Worm (Caenorhabditis elegans) whole organism, young adult: ENCODE measurements around the gene R53.8.
A peak's percentile ranks its signal among the peaks of the same experiment; 100 is the strongest.

Experiments used
- B0336.3 ChIP-seq: fragments of 200-800 bp; sonication (Bioruptor generic); IDR thresholded peaks from 2 replicates; pipeline ENCODE4 v1.3.6; 2022; ENCODE audit warnings: missing genetic modification characterization, missing compliant biosample characterization
- F10E7.11 ChIP-seq: sonication (generic microtip); optimal IDR thresholded peaks from 2 replicates; lab custom pipeline; 2017; ENCODE audit warnings: mild to moderate bottlenecking, missing genetic modification characterization, moderate library complexity, missing compliant biosample characterization
- F33H1.4 ChIP-seq: fragments of 200-800 bp; sonication (Bioruptor generic); IDR thresholded peaks from 2 replicates; pipeline ENCODE4 v1.3.6; 2022; ENCODE audit warnings: missing genetic modification reagents, missing genetic modification characterization, missing compliant biosample characterization
- F55B11.4 ChIP-seq: sonication (generic microtip); optimal IDR thresholded peaks from 2 replicates; lab custom pipeline; 2016; ENCODE audit warnings: missing compliant biosample characterization, missing genetic modification characterization, borderline replicate concordance; ENCODE audit not compliant: insufficient read depth
- K11D2.4 ChIP-seq: fragments of 200-800 bp; sonication (Bioruptor generic); IDR thresholded peaks from 2 replicates; pipeline ENCODE4 v1.3.6; 2022; ENCODE audit warnings: missing genetic modification reagents, missing genetic modification characterization, missing compliant biosample characterization
- T26A5.8 ChIP-seq: sonication (generic microtip); optimal IDR thresholded peaks from 2 replicates; lab custom pipeline; 2016; ENCODE audit warnings: missing genetic modification characterization, missing compliant biosample characterization
- aptf-2 ChIP-seq: fragments of 200-800 bp; sonication (Bioruptor generic); conservative IDR thresholded peaks from 2 replicates; pipeline ENCODE4 v1.3.6; 2022; ENCODE audit warnings: missing genetic modification reagents, missing genetic modification characterization, missing compliant biosample characterization
- athp-1 ChIP-seq: sonication (generic microtip); optimal IDR thresholded peaks from 2 replicates; lab custom pipeline; 2017; ENCODE audit warnings: mild to moderate bottlenecking, missing genetic modification characterization, missing compliant biosample characterization
- bed-1 ChIP-seq: fragments of 200-800 bp; sonication (Bioruptor generic); IDR thresholded peaks from 2 replicates; pipeline ENCODE4 v1.3.6; 2022; ENCODE audit warnings: missing genetic modification reagents, missing genetic modification characterization, missing compliant biosample characterization
- cebp-1 ChIP-seq, 2 experiments: fragments of 200-800 bp in 1 of 2; sonication (Bioruptor generic) in 1 of 2; sonication (generic microtip) in 1 of 2; IDR thresholded peaks in 1 of 2; optimal IDR thresholded peaks in 1 of 2; 2 replicates each; pipeline versions ENCODE4 v1.3.6 to Lab custom; 2017 to 2022; ENCODE audit warnings: missing compliant biosample characterization in 2 of 2, missing genetic modification characterization in 2 of 2, mild to moderate bottlenecking in 1 of 2, missing genetic modification reagents in 1 of 2, moderate library complexity in 1 of 2
- cebp-2 ChIP-seq: fragments of 200-800 bp; sonication (Bioruptor generic); IDR thresholded peaks from 2 replicates; pipeline ENCODE4 v1.3.6; 2022; ENCODE audit warnings: missing genetic modification characterization, missing compliant biosample characterization
- ceh-91 ChIP-seq: fragments of 200-800 bp; sonication (Bioruptor generic); IDR thresholded peaks from 2 replicates; pipeline ENCODE4 v1.3.6; 2022; ENCODE audit warnings: missing genetic modification reagents, missing genetic modification characterization, missing compliant biosample characterization
- die-1 ChIP-seq: sonication (generic microtip); optimal IDR thresholded peaks from 2 replicates; lab custom pipeline; 2016; ENCODE audit warnings: missing genotype, mild to moderate bottlenecking, missing genetic modification characterization, missing compliant biosample characterization
- dpff-1 ChIP-seq: sonication (generic microtip); optimal IDR thresholded peaks from 2 replicates; lab custom pipeline; 2017; ENCODE audit warnings: mild to moderate bottlenecking, missing genetic modification characterization, missing compliant biosample characterization
- dpl-1 ChIP-seq: fragments of 150-350 bp; optimal IDR thresholded peaks from 2 replicates; lab custom pipeline; 2014; ENCODE audit warnings: missing biosample characterization, missing genetic modification reagents, missing genetic modification characterization
- efl-1 ChIP-seq: fragments of 150-350 bp; optimal IDR thresholded peaks from 2 replicates; lab custom pipeline; 2014; ENCODE audit warnings: missing biosample characterization, missing genetic modification reagents, missing genetic modification characterization
- egrh-3 ChIP-seq: fragments of 200-800 bp; sonication (Bioruptor generic); IDR thresholded peaks from 2 replicates; pipeline ENCODE4 v1.3.6; 2022; ENCODE audit warnings: missing genetic modification reagents, missing genetic modification characterization, missing compliant biosample characterization
- ets-4 ChIP-seq: fragments of 200-800 bp; sonication (Bioruptor generic); optimal IDR thresholded peaks from 2 replicates; lab custom pipeline; 2018; ENCODE audit warnings: mild to moderate bottlenecking, missing genetic modification characterization, missing compliant biosample characterization
- gei-17 ChIP-seq: fragments of 200-800 bp; sonication (Bioruptor generic); optimal IDR thresholded peaks from 2 replicates; lab custom pipeline; 2018; ENCODE audit warnings: mild to moderate bottlenecking, missing genetic modification characterization, missing compliant biosample characterization
- hmg-20 ChIP-seq: fragments of 200-800 bp; sonication (Bioruptor generic); IDR thresholded peaks from 2 replicates; pipeline ENCODE4 v1.3.6; 2022; ENCODE audit warnings: missing genetic modification reagents, missing genetic modification characterization, missing compliant biosample characterization
- hrde-1 ChIP-seq: sonication (generic microtip); optimal IDR thresholded peaks from 2 replicates; lab custom pipeline; 2016; ENCODE audit warnings: missing genetic modification characterization, mild to moderate bottlenecking, missing compliant biosample characterization, moderate library complexity, missing genotype, missing genetic modification reagents, borderline replicate concordance
- hsf-1 ChIP-seq: fragments of 200-800 bp; sonication (Bioruptor generic); IDR thresholded peaks from 2 replicates; pipeline ENCODE4 v1.3.6; 2022; ENCODE audit warnings: missing genetic modification reagents, missing genetic modification characterization, missing compliant biosample characterization
- lag-1 ChIP-seq: fragments of 200-800 bp; sonication (Bioruptor generic); IDR thresholded peaks from 2 replicates; pipeline ENCODE4 v1.3.6; 2022; ENCODE audit warnings: missing genetic modification reagents, missing genetic modification characterization, missing compliant biosample characterization
- let-526 ChIP-seq: fragments of 200-800 bp; sonication (Bioruptor generic); IDR thresholded peaks from 2 replicates; pipeline ENCODE4 v1.3.6; 2022; ENCODE audit warnings: missing genetic modification reagents, missing genetic modification characterization, missing compliant biosample characterization
- lin-26 ChIP-seq: fragments of 200-800 bp; sonication (Bioruptor generic); IDR thresholded peaks from 2 replicates; pipeline ENCODE4 v1.3.6; 2022; ENCODE audit warnings: missing genetic modification reagents, missing genetic modification characterization, missing compliant biosample characterization
- lin-40 ChIP-seq: sonication (generic microtip); optimal IDR thresholded peaks from 2 replicates; lab custom pipeline; 2016; ENCODE audit warnings: missing genetic modification characterization, mild to moderate bottlenecking, missing compliant biosample characterization, missing genotype, missing genetic modification reagents
- lsy-27 ChIP-seq: sonication (generic microtip); optimal IDR thresholded peaks from 2 replicates; lab custom pipeline; 2017; ENCODE audit warnings: missing genetic modification characterization, mild to moderate bottlenecking, missing compliant biosample characterization, antibody characterized with exemption, missing genotype, borderline replicate concordance; ENCODE audit not compliant: insufficient read depth
- mes-4 ChIP-seq: sonication (generic microtip); optimal IDR thresholded peaks from 2 replicates; lab custom pipeline; 2016; ENCODE audit warnings: missing genotype, missing genetic modification characterization, missing compliant biosample characterization
- mxl-1 ChIP-seq: sonication (generic microtip); optimal IDR thresholded peaks from 2 replicates; lab custom pipeline; 2016; ENCODE audit warnings: missing genetic modification characterization, missing compliant biosample characterization
- nhr-120 ChIP-seq: fragments of 200-800 bp; sonication (Bioruptor generic); IDR thresholded peaks from 2 replicates; pipeline ENCODE4 v1.3.6; 2022; ENCODE audit warnings: missing genetic modification characterization, missing compliant biosample characterization
- nhr-27 ChIP-seq: fragments of 200-800 bp; sonication (Bioruptor generic); optimal IDR thresholded peaks from 2 replicates; lab custom pipeline; 2018; ENCODE audit warnings: mild to moderate bottlenecking, missing genetic modification characterization, moderate library complexity, missing compliant biosample characterization
- nhr-80 ChIP-seq: sonication (generic microtip); optimal IDR thresholded peaks from 2 replicates; lab custom pipeline; 2016; ENCODE audit warnings: missing genetic modification characterization, missing compliant biosample characterization
- pbrm-1 ChIP-seq: fragments of 200-800 bp; sonication (Bioruptor generic); IDR thresholded peaks from 2 replicates; pipeline ENCODE4 v1.3.6; 2022; ENCODE audit warnings: missing genetic modification reagents, missing genetic modification characterization, missing compliant biosample characterization
- somi-1 ChIP-seq: fragments of 200-800 bp; sonication (Bioruptor generic); optimal IDR thresholded peaks from 2 replicates; lab custom pipeline; 2018; ENCODE audit warnings: mild to moderate bottlenecking, missing genetic modification characterization, missing compliant biosample characterization
- tlf-1 ChIP-seq: fragments of 200-800 bp; sonication (Bioruptor generic); optimal IDR thresholded peaks from 2 replicates; lab custom pipeline; 2018; ENCODE audit warnings: mild to moderate bottlenecking, missing genetic modification characterization, missing compliant biosample characterization
- zfh-2 ChIP-seq: fragments of 200-800 bp; sonication (Bioruptor generic); conservative IDR thresholded peaks from 2 replicates; pipeline ENCODE4 v1.3.6; 2022; ENCODE audit warnings: missing genetic modification reagents, missing genetic modification characterization, missing compliant biosample characterization
- zim-3 ChIP-seq: sonication (generic microtip); optimal IDR thresholded peaks from 2 replicates; lab custom pipeline; 2017; ENCODE audit warnings: mild to moderate bottlenecking, missing genetic modification characterization, moderate library complexity, missing compliant biosample characterization
- ztf-26 ChIP-seq: sonication (generic microtip); optimal IDR thresholded peaks from 2 replicates; lab custom pipeline; 2017; ENCODE audit warnings: missing genetic modification characterization, missing compliant biosample characterization

Gene R53.8

ce11 chrII:10019669-10020068, 43.2 kb downstream of the R53.8 start:
- TF ChIP-seq lsy-27 (tag; lab: Kevin White, UChicago) (no peak), F33H1.4 (no peak), K11D2.4 (GFP tag; lab: Robert Waterston, UW) (peak; percentile 78), nhr-80 (tag; lab: Kevin White, UChicago) (peak; percentile 23), pbrm-1 (GFP tag; lab: Robert Waterston, UW) (no peak), cebp-1 (GFP tag; IDR thresholded peaks at IDR 0.05; lab: Robert Waterston, UW) (no peak), cebp-1 (tag; optimal IDR thresholded peaks at IDR 0.05; lab: Kevin White, UChicago) (peak; percentile 49), somi-1 (GFP tag; lab: Kevin White, UChicago) (peak; percentile 15), lag-1 (GFP tag; lab: Robert Waterston, UW) (no peak), lin-40 (tag; lab: Kevin White, UChicago) (peak; percentile 25), ztf-26 (peak; percentile 52), hsf-1 (GFP tag; lab: Robert Waterston, UW) (no peak), nhr-120 (GFP tag; lab: Robert Waterston, UW) (no peak), bed-1 (GFP tag; lab: Robert Waterston, UW) (no peak)

DNA sequence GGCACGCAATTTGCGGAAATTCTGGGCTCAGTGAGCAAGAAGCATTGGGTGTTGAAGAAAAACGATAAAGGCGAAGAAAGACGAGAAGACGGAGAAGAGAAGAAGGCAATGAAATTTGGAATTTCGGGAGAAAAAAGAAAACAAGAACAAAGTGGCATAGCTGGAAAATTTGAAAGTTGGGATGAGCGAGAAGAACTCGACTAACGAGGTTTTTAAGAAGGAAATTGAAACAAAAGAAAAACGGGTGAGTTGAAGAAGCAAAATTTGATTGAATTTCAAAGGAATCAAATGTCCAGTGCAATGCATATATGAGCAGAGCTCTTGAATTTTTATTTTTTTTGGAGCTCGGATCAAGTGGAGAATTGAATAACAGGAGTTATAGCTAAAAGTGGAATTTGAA, 45.2 kb downstream of the R53.8 start:
- TF ChIP-seq dpl-1 (no peak), cebp-2 (GFP tag; lab: Robert Waterston, UW) (no peak), B0336.3 (GFP tag; lab: Robert Waterston, UW) (no peak), somi-1 (GFP tag; lab: Kevin White, UChicago) (no peak), die-1 (tag; lab: Kevin White, UChicago) (no peak), ceh-91 (GFP tag; lab: Robert Waterston, UW) (no peak), F10E7.11 (tag; lab: Kevin White, UChicago) (no peak), F55B11.4 (tag; lab: Kevin White, UChicago) (no peak), mxl-1 (no peak), lag-1 (GFP tag; lab: Robert Waterston, UW) (no peak), gei-17 (GFP tag; lab: Kevin White, UChicago) (no peak), aptf-2 (GFP tag; lab: Robert Waterston, UW) (no peak), hrde-1 (no peak), zfh-2 (GFP tag; lab: Robert Waterston, UW) (no peak), mes-4 (tag; lab: Kevin White, UChicago) (no peak), hmg-20 (no peak)
- TF ChIP-seq, all 124 proteins: peak for 0

ce11 chrII:10025059-10025458, 48.6 kb downstream of the R53.8 start:
- TF ChIP-seq ets-4: no peak
- TF ChIP-seq dpff-1: no peak
- no peak for TF ChIP-seq die-1 (tag; lab: Kevin White, UChicago)
- TF ChIP-seq nhr-27 (tag; lab: Kevin White, UChicago): no peak
- no peak for TF ChIP-seq tlf-1 (GFP tag; lab: Kevin White, UChicago)
- no peak for TF ChIP-seq zim-3 (tag; lab: Kevin White, UChicago)
- TF ChIP-seq let-526 (GFP tag; lab: Robert Waterston, UW): no peak
- no peak for TF ChIP-seq efl-1 (GFP tag; lab: Kevin White, UChicago)
- no peak for TF ChIP-seq T26A5.8 (tag; lab: Kevin White, UChicago)
- no peak for TF ChIP-seq lin-26 (GFP tag; lab: Robert Waterston, UW)
- TF ChIP-seq athp-1: no peak
- TF ChIP-seq egrh-3 (GFP tag; lab: Robert Waterston, UW): no peak
- TF ChIP-seq hmg-20: no peak
- no peak for TF ChIP-seq B0336.3 (GFP tag; lab: Robert Waterston, UW)
- TF ChIP-seq, all 124 proteins: peak for 0
